Fruit fly (Drosophila melanogaster) ovary, adult (tissue): ENCODE data around the gene CG9121.

ENCODE experiments used
- CG17801 ChIP-seq: fragments of 200-800 bp; optimal IDR thresholded peaks from 2 replicates; lab custom pipeline; 2019; ENCODE audit warnings: missing biosample characterization, mild to moderate bottlenecking, missing genetic modification characterization, moderate library complexity; ENCODE audit not compliant: partially characterized antibody

CG9121 gene

DNA sequence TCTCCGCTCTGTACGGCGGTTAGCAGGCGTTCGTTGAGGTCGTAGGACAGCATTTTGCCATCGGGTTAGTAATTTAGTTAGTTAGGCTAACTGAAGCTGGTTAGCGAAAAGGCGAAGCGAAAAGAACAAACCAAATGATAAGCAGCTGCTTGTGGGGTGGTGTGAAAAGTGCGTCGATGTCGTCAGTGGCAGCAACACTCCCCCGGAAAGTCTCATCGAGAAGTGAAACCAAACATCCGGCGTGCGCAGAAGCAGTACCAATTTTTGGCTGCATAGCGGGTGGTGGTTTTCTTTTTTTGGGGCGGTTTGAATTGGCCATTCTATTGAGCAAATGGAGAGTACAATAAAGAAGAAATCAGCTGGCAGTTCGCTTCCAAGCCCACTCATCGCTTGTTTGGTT is at the start of gene CG9121:
TSS of gene CG9121 (minus strand) at position 238 of the 400 bp plus-strand sequence.
- no peak for TF ChIP-seq CG17801

DNA sequence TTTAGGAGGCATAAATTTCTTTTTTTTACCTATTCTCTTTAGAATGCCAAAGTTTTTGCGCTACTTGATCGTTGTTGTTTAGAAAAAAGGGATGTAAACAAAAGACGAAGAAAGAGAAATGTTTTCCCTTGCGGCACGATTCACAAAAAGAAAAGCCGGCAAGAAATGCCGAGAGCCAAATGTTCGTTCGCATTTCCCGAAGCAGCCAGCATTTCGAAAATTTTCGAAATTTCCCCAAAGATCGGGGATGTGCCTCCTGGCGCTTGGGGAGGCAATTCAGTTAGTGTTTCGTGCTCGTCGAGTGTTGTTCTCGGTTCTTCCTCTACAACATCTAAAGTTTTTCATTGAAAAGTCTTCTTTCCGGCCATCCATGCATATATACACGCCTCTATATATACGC is 49.7 kb upstream of the CG9121 start, which contains the start of gene Msp300:
TSS of gene Msp300 (plus strand) at position 301 of the 400 bp plus-strand sequence.
- no peak for TF ChIP-seq CG17801

DNA sequence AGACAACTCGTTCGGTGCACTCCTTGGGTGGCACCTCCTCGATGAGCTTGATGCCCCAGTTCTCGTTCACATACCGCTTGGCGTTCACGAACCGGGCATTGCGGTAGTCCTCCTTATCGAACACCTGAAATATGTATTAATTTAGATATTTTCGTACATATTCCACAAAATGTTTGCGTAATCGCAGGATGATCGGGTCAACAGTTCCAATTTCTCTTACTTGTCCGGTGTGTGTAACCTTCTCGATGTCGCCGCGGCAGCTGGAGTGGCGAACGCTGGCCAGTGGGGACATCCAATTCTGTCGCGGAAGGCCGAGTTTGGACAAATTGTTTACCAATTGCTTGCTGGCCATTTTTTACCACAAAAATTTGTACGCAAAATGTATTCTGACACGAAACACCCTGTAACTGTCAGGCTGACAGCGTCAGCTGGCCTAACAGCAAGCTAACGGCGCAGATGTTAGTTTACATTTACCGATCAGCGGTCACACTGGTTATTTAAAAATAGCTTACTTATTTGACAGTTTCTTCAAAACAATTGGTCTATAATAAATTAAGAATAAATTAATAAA is 49.0 kb upstream of the CG9121 start, which contains the start of gene ND-13A:
TSS of gene ND-13A (minus strand) at position 499 of the 571 bp plus-strand sequence.
- no peak for TF ChIP-seq CG17801

DNA sequence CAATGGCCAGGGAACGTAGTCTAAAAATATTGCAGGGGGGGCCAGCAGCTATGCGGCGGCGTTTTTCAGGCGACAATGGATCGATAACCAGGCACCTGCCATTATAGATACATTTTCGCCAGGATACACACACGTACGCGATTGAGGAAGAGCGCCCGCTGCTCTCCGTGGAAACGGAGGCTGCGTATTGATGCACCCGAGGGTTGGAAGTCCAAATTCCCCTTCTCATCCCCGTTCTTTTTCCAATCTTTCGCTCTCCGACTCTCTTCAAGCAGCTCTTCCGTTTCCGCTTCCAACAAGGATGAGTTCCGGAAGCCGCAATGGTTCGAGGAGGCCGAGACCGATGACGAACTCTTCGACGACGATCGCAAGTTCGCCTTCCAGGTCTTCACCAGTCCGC is 45.9 kb upstream of the CG9121 start:
- no peak for TF ChIP-seq CG17801

DNA sequence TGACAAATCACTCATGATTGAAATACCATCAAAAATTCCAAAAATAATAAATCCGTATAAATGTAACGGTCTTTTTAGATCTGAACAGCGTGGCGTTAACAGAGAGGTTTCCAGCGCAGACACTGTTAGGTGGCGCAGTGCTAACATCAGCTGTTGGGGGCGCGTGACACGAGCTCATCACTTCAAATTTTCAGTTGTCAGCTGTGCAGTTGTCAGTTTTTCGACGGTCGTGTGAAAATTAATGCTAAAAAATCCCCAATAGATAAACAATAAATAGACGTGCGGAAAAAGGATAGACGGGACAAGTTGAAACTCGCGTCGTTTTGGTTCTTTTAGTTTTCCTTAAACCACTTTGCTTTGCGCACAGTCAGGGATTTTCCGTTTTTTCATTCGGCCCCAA is 45.4 kb upstream of the CG9121 start, which contains the start of gene CG4230:
TSS of gene CG4230 (plus strand) at position 6 of the 400 bp plus-strand sequence.
- peak; percentile 5 for TF ChIP-seq CG17801

DNA sequence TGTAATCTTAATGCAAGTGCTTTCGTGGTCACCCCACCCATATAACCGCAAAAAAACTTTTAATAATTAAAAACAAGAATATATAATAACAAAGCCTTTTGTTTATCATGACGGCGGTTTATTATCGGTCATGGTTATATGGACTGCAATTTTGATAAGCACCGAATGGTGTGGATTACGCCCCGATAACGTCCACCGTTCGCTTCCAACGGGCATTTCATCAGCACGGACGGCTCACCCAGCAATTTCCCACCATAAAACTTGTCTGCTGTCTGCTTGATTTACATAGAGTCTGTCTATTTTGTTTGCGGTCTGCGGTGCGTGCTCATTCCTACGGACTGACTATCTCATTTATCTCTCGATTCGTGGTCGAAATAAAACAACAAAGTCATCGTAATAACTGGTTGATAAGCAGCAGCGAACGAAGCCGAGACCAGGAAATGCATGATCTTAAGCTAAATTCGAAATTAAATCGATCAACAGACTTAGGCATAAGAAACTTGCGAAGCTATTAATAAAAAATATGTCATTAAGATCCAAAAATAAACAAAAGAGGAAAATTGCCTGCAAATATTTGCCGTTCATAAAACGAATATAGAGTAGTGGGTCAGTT is 44.6 kb upstream of the CG9121 start:
- TF ChIP-seq CG17801: peak; percentile 68

DNA sequence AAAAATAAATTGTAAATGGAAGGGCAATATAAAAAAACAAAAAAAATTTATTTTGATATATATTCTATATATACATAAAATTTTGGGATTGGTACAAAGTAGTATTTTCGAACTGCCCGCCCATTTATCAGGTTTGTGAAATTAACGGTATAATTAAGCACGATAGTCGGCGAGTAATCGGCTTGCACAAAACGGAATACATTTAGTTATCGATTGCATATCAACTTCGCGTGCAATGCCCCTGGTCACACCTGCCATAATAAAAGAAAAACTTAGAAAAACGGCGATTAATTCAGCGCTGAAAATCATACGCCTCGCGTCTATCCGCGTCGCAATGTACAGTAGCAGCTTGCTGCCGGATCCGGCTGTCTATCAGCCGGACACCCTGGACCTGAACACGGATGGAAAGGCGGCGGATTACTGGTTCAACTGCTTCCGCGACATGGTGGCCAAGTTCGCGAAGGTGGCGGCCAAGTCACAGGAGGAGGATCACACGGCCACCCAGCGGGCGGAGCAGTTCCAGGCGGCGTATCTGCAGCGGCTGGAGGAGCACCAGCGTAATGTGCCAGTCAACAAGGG is 43.0 kb upstream of the CG9121 start, which contains the start of gene CG5828:
TSS of gene CG5828 (plus strand) at position 205 of the 579 bp plus-strand sequence.
- no peak for TF ChIP-seq CG17801

DNA sequence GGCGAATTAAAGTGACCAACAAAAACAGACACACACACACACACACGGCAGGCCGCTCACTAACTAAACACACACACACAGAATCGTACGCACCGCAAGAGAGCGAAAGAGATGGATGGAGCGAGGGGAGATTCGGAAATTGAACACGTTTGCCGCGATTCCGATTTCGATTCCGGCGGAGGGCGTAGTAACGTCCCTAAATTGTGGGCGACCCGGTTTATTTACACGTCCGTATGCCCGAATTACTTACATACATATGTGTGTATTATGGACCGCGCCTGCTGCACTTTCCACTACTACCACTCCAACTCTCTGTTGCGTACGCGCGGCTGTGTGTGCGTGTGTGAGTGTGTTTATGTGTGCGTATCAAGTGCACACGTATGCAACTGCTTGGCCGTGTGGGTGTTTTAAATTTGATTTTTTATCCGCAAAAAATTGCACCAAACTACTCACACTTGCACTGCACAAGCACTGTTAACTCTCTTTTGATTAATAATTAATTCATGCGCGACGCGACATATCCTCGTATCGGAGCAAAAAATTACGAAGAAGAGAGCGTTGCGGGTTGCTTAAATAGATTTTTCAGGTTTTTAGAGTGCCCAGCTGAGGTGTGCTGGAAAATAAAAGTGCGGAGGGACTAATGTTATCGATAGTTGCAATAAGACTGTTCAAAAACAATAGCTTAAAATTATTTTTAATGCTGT is 42.3 kb upstream of the CG9121 start, which contains the start of gene Pgant5:
TSS of gene Pgant5 (minus strand) at position 601 of the 704 bp plus-strand sequence.
- peak; percentile 47 for TF ChIP-seq CG17801

DNA sequence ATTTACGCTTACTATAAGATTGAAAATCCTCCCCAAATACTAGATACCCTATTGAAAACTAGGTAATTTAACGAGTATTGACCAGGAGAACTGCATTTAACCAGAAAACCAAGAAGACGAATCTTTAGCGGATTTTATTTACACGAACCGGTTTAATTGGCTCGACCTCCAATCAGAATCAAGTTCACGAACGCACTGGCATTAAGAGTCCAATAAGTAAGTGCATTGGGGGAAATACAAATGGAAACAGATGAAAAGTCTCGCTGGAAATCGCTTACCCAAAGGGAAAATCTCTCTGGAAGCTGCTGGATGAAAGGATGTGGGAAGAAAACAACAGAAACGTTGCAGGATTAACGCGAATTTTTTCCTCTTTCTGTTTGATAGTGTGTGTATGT is 41.7 kb upstream of the CG9121 start:
- TF ChIP-seq CG17801: no peak

DNA sequence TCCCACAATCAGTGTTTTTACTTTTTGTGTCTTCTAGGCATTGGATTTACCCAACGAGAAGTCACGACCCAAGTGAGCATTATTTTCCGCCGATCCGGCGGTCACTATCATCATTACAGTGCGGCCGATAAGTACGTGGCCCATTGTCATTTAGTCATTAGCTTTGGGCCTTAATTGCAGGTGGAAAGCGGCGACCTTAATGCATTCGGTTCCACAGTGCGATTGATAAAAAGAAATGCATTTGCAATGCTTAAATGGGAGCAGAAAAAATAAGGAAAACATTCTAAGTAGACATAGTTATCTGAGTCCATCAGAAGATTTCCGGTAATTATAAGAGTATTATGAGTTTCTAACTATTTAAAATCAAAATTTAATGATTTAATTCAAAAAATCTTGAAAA is 41.3 kb upstream of the CG9121 start:
- no peak for TF ChIP-seq CG17801

DNA sequence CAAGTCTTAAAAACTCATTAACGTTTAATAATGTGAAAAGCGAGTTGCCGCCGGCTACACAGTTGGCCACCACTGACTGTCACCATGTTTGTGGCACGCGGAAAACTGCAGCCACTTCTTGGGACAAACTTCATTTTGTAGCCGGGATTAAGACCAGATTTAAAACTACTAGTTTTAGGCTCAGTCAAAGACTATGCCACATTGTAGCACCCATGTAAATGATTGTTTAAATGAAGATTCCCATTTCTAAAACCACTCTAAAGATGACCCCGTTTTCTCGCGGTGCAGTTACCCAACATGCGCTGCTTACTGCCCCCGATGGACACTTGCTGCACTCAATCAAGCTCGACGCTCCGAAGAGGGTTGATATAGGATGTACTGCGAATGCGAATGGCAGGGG is 39.5 kb upstream of the CG9121 start:
- TF ChIP-seq CG17801: no peak

DNA sequence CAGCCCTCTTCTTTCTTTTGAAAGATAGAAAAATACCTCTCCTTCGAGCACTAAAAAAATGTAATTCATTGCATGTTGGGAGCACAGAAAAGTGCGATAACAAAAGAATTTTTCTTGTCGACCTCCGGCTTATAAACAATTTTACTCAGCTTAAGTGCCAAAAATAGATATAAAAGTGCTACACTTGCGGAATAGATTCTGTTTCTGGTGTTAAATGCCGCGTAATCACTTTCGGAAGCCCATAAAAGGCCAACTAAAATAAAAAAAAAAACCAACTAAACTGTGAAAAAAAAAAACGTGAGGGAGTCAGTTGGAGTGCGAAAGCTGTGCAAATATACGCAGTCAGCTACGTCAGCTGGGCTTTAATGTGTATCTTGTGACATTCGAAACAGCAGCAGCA is 38.8 kb upstream of the CG9121 start:
- TF ChIP-seq CG17801: peak; percentile 12

DNA sequence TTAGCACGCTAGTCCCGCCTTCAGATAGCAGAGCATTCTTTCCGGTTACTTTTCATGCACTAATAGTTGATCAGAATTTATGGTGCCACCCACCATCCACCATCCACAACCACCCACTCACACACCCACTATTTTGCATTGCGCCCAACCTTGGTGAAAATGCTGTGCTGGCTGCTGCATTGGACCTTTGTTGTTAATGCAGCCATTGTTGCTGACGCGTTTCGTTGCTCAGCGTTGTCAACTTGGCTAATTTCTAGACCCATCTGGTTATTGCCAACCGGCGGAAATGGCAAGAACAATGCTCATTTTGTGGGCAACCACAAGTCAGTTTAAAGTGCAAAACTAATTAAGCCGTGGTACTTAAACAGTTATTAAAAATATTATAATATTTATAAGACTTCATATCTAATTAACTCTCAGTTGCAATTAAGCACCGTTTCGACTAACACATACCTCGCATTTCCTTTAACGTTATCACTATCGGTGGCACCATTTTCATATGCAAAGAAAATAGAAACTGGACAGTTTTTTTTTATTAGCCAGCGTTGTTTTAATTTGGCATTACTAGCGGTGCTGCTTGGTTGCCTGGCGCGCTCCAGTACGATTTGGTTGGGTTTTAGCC is 37.9 kb upstream of the CG9121 start:
- no peak for TF ChIP-seq CG17801

DNA sequence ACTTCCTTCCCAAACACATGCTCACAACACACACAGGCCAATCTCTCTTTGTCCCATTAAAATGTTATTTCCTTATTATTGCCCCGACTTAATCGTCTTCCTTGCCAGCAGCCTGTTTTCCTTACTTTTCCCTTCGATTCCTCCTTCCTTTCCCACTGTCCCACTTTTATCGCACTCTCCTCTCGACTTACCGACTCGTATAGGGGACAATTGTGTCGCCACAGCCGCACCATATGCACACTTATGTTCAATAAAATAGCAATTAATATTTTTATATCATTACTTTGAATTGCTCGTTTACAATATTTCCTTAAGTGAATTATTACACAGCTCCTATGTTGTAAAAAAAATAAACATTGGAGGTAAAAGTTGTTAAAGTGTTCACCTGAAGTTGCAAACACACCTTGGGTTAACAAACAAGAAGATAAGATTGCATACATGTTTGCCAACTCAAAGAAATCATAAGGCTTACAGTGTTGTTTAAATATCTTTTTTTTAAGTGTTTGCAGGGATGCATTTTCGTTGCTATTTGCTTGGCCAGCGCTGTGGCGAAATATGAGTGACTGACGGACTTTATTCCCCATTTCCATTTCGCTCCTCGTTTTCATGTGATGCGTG is 36.2 kb upstream of the CG9121 start:
- TF ChIP-seq CG17801: peak; percentile 86

DNA sequence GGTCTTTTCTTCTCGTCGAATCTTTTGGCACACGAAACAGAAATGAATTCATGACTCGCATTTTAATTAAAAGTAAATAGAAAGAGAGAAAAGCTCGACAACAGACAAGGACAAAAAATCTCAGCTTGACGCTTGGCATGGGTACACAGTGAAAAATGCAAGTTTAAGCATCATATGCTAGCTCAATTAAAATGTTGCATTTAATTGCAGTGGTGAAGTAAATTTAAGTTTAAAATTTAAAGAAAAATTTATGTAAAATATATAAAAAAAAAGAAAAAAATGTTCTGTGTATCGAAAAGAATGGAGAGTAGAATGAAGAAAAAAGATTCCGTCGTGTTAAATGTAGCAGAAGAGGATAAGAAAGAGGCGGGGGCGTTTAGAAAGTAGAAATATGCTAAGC is 34.7 kb upstream of the CG9121 start:
- TF ChIP-seq CG17801: peak; percentile 44

DNA sequence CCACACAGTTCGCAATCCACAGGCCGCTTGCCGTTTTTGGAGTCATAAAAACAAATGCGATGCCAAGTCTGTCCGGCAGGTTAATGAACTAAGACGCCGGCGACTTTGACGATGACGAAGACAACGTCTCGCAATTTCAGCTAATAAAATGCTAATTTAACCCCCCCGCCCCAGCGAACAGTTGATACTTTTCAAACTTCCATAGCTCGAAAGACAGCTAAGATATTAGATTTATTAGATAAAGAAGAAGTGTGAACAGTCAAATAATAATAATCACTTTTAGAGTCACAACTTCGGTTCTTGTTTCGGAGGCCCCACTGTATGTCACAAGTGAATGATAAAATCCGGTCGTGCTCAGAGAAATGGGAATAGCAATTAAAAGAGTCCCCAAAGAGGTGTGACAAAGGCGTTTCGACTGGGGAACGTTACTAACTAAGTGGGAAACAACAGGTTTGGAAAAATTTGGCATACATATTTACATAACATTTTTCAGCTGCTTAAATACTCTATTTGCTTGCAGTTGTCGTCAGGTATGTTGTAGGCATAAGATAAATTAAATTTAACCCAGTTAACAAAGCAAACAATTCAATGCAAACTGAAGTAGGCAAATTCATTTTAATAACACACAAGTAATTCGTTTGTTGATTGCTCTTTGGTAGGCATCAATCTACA is 33.9 kb upstream of the CG9121 start:
- no peak for TF ChIP-seq CG17801
